Worm (Caenorhabditis elegans) whole organism, L1 larva: ENCODE measurements around the gene str-43.

Source experiments
- aha-1 ChIP-seq: fragments of 150-350 bp; optimal IDR thresholded peaks from 2 replicates; lab custom pipeline; 2014; ENCODE audit warnings: missing biosample characterization, missing genetic modification characterization
- alr-1 ChIP-seq: fragments of 200-800 bp; sonication (Bioruptor generic); optimal IDR thresholded peaks from 2 replicates; lab custom pipeline; 2018; ENCODE audit warnings: borderline replicate concordance, mild to moderate bottlenecking, missing genetic modification characterization, missing compliant biosample characterization
- aly-2 ChIP-seq: fragments of 150-350 bp; optimal IDR thresholded peaks from 2 replicates; lab custom pipeline; 2014; ENCODE audit warnings: missing biosample characterization, missing genetic modification characterization
- ceh-88 ChIP-seq: fragments of 200-800 bp; sonication (Bioruptor generic); IDR thresholded peaks from 2 replicates; pipeline ENCODE4 v1.3.6; 2022; ENCODE audit warnings: missing genetic modification characterization, missing compliant biosample characterization
- ces-1 ChIP-seq: fragments of 150-350 bp; optimal IDR thresholded peaks from 2 replicates; lab custom pipeline; 2014; ENCODE audit warnings: missing biosample characterization, missing genetic modification reagents, missing genetic modification characterization
- fkh-10 ChIP-seq: sonication (generic microtip); optimal IDR thresholded peaks from 2 replicates; lab custom pipeline; 2017; ENCODE audit warnings: missing biosample characterization, missing genetic modification reagents, missing genetic modification characterization
- lin-13 ChIP-seq: fragments of 150-350 bp; optimal IDR thresholded peaks from 2 replicates; lab custom pipeline; 2014; ENCODE audit warnings: missing biosample characterization, missing genetic modification reagents, missing genetic modification characterization
- nhr-11 ChIP-seq: fragments of 150-350 bp; optimal IDR thresholded peaks from 2 replicates; lab custom pipeline; 2014; ENCODE audit warnings: missing biosample characterization, missing genetic modification characterization
- nhr-237 ChIP-seq: fragments of 150-350 bp; optimal IDR thresholded peaks from 2 replicates; lab custom pipeline; 2014; ENCODE audit warnings: missing biosample characterization, missing genetic modification characterization
- nhr-76 ChIP-seq: sonication (generic microtip); optimal IDR thresholded peaks from 2 replicates; lab custom pipeline; 2017; ENCODE audit warnings: missing biosample characterization, missing genetic modification characterization
- rnt-1 ChIP-seq: sonication (generic microtip); optimal IDR thresholded peaks from 2 replicates; lab custom pipeline; 2016; ENCODE audit warnings: mild to moderate bottlenecking, missing genetic modification characterization, moderate library complexity, missing compliant biosample characterization
- tbx-2 ChIP-seq: sonication (generic microtip); optimal IDR thresholded peaks from 2 replicates; lab custom pipeline; 2016; ENCODE audit warnings: missing genetic modification characterization, missing compliant biosample characterization
- unc-86 ChIP-seq: sonication (generic microtip); optimal IDR thresholded peaks from 2 replicates; lab custom pipeline; 2016; ENCODE audit warnings: missing genetic modification characterization, missing compliant biosample characterization

DNA sequence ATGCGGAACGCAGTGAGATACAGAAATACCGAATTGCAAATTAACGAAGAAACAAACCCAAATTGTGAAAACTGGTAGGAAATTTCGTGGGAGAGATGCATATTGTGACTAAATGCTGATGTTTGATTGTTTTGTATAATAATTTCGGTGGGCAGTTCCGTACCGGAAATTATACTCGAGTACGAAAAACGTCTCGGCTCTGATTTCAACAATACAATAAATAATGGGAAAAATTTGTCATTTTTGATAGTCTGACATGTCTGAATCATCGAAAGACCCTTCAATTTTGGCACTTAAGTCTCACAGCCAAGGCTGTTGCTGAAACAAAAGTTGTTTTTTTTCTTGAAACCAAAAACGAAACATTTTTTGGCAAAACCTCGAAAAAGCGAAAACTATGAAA is at the start of gene str-43:
- TF ChIP-seq alr-1 (tag; lab: Kevin White, UChicago), result no peak
- no peak for TF ChIP-seq nhr-76
- TF ChIP-seq aly-2 (tag; lab: Kevin White, UChicago), result no peak
- no peak for TF ChIP-seq lin-13 (GFP tag; lab: Kevin White, UChicago)
- TF ChIP-seq unc-86 (tag; lab: Kevin White, UChicago), result no peak
- TF ChIP-seq nhr-11, result no peak
- no peak for TF ChIP-seq aha-1
- TF ChIP-seq tbx-2 (tag; lab: Kevin White, UChicago), result no peak
- no peak for TF ChIP-seq ces-1 (GFP tag; lab: Kevin White, UChicago)
- no peak for TF ChIP-seq ceh-88 (GFP tag; lab: Robert Waterston, UW)
- TF ChIP-seq nhr-237 (tag; lab: Kevin White, UChicago), result no peak
- no peak for TF ChIP-seq rnt-1 (tag; lab: Kevin White, UChicago)
- TF ChIP-seq fkh-10 (GFP tag; lab: Kevin White, UChicago), result no peak
